Worm (Caenorhabditis elegans): ENCODE results near the gene C51E3.10.

DNA sequence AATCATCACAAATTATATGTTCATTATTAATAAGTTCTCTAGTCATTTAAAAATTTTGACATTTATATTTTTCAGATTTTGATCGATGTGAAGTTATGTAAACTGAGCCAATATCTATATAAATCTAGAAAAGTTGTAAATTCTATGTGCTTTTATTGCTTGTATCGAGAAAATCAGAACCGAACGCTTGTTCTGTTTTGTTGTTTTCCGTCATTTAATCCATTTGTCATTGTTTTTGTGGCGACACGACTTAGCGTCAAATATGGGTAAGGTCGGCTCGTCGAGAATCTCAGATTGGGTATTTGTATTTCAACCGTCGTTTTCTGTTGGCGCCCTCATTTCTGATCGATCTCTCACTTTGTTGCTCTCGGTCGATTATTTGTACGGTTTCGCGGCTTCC, 46.6 kb downstream of the C51E3.10 start, which contains the start of gene cht-5:
- TF ChIP-seq med-1 (GFP tag; optimal IDR thresholded peaks at IDR 0.05; ENCODE audit: insufficient read depth) (no peak), klf-2 (GFP tag; conservative IDR thresholded peaks at IDR 0.05) (no peak), cog-1 (tag; optimal IDR thresholded peaks at IDR 0.05) (no peak), flt-1 (GFP tag; IDR thresholded peaks at IDR 0.05) (no peak), ref-1 (GFP tag; conservative IDR thresholded peaks at IDR 0.05) (no peak), tab-1 (GFP tag; IDR thresholded peaks at IDR 0.05) (no peak), ztf-29 (GFP tag; IDR thresholded peaks at IDR 0.05) (no peak), T22C8.4 (GFP tag; IDR thresholded peaks at IDR 0.05) (no peak), ztf-23 (GFP tag; IDR thresholded peaks at IDR 0.05) (no peak)
